Fruit fly (Drosophila melanogaster) whole organism, larva: Measurements from ENCODE around the gene CG44085.

Source experiments
- noc ChIP-seq: fragments of 200-800 bp; sonication (Bioruptor generic); optimal IDR thresholded peaks from 3 replicates; lab custom pipeline; 2019; ENCODE audit warnings: missing biosample characterization, mild to moderate bottlenecking, missing genetic modification characterization, moderate library complexity

The CG44085 gene

DNA sequence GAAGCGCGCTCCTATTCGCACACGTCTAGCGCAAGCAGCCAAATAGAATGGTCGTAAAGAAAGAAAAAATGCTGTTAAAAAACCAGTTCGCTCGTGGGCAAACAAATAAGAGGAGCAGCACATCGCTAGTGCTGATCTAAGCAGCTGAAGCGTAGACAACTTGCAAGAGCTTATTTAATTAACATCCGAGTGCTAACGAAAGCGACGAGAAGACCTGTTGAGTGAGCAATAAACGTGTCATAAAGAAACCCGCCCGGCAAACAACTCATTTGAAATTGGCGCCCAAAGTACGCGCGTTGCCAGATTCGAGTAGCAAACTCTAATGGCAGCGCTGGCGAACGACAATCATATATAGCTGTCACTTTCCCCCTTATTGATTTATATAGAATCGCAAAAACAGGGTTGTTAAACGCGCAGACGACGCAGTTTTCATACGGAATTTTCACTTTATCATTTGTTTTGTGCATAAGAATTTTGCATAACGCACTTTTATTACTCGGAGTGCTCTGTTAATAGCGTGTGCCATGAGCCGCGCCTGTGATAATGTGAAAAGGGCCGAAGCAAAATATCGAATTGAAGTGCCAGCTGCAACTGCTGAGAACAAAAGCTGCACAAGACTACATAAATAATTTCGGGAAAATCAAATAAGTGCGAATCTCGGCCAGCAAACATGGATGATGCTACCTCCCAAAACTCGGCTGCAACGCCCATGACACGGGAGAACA lies 35.3 kb downstream of the CG44085 start:
- no peak for TF ChIP-seq noc (tag; lab: Kevin White, UChicago)

DNA sequence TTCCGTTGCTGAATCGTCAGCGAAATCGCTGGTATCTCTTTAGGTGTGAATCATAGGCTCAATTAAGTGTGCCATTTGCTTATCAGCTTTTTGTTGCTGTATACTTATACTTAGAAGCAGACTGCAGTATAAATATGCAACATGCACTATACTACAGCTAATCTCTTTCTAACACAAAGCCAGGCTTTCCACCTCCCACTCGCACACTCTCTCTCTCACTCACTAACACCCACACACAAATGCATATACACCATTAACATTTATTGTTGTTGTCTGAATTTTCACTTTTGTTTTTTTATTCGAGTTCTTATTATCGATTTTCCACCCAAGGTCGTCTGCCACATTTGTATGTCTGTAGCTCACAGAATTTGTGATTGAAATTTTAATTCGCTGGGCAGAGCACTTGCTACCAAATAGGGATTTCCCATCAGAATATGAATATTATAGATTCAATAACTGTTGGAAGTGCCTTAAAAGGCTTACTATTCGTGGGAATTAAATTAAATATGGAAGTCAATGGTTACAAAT lies 36.0 kb downstream of the CG44085 start:
- TF ChIP-seq noc (tag; lab: Kevin White, UChicago): no peak

DNA sequence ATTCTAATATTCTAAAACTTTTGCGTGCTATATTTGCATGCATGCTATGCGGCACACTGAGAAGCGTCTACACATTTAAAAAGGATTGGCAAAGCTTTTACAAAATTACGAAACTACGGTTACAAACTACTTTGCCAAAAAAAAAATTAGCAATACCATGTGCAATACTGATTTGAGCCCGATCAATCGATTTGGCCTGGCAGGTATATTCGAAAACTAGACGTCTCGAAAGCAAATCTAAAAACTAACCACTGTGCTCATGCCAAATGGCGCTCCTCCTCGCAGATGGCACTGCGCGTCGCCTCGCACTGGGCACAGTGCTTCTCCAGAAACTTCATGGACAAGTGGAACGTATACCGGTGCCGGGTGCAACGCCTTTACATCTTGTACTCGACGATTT lies 43.7 kb downstream of the CG44085 start, which contains the start of gene CG16825:
Gene CG16825 (plus strand): TSS at position 301 of the 400 bp plus-strand sequence.
- no peak for TF ChIP-seq noc (tag; lab: Kevin White, UChicago)

DNA sequence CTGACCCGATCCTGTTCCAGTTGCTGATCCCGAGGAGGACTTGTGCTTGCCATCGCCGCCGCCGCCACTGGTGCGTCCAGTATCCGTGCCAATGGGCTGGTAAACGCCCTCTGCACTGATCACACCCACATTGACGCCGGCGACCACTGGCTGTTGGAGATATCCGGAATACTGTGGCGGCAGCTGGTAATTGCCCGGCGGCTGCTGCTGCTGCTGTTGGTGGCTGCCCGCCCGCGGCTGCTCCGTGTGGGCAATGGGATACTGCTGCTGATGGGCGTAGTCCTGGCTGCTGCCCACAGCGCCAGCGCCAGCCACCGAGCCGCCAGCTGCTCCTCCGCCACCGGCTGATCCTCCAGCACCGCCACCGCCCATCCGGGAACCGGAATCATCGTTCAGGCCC lies 44.2 kb downstream of the CG44085 start:
- no peak for TF ChIP-seq noc (tag; lab: Kevin White, UChicago)

DNA sequence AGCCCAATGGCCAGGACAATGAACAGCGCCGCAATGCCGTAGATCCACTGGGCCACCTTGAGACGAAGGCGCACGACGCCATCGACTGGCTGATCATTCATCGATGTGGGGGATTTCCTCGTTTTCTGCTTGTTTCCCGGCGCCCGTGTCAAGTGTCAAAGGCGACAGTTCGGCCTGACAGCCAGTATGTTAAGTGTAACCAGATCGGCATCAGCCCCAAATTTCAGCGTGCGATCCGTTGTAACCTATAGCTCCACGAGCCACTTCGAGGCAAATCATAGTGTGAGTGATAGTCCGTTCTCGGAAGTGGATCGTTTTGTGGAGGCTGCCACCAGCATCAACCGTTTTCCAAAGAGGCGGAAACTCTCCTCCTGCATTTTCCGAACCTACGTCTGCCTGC lies 45.8 kb downstream of the CG44085 start, which contains the start of gene CG43779:
Gene CG43779 (minus strand): TSS at position 101 of the 400 bp plus-strand sequence.
- no peak for TF ChIP-seq noc (tag; lab: Kevin White, UChicago)

DNA sequence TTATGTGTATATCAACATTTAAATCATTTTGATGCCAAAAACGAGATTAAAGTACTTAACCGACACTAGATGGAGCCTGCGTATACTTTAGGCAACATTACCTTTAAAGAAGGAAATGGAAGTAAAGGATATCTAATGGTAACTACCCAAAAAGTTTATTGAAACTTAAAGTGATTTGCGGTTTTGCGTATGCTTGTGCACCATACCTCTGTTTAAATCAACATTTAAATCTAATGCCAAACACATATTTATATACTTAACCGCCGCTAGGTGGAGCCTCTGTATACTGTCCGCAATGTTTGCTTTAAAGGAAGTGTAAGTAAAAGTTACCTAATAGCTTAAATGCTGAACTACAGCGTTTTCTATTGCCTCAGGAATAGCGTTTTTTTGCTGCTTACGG lies 65.0 kb downstream of the CG44085 start:
- no peak for TF ChIP-seq noc (tag; lab: Kevin White, UChicago)

DNA sequence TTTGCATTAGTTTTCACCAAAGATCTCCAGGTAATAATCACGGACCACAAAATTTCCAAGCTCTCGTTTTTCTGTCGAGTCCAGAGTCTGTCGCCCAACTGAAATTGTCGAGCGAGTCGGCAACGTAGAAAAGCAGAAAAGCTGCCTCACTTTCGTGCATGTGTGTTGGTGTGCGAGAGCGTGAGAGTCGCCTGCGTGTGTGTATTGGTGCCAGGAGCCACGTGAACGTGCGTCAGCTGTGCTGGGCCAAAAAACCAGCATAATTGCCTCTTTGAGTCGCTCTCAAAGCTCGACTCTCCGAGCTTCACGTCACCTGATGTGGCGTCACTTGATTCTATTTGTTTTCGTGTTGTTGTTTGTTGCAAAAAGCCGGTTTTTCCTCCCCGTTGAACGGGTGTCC lies 70.2 kb downstream of the CG44085 start, which contains the start of gene hbt:
Gene hbt (minus strand): TSS at position 101 of the 400 bp plus-strand sequence.
- TF ChIP-seq noc (tag; lab: Kevin White, UChicago): no peak

DNA sequence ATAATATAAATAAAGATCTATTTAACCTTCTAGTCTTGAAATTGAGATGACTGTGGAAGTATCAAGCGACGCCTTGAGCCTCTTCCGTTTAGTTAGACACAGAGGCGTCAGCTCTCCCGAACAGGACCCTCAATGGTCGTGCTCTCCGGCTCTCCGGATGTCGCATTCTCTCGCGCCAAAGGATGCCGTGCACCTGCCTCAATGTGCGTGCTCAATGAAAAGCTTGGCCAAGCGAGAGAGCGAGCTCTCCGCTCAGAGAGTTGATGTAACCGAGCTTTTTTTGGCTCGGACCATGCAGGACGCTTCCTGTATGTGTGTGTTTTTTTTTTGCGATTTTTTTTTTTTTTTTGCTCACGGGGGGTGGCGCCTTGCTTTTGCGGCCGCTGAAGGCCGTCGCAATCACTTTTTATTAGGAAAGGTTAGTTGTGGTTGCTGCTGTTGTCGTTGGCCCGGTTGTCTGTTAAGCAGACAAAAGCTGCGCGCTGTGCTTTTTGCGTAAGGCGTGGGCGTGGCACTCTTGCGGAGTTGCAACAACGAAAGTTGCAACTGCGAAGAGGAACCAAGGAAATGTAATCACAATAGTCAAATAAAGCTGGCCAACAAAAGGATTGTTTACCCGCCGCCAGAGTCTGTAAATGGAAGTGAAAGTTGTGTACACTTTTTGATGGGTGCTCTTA lies 71.2 kb downstream of the CG44085 start:
- no peak for TF ChIP-seq noc (tag; lab: Kevin White, UChicago)

DNA sequence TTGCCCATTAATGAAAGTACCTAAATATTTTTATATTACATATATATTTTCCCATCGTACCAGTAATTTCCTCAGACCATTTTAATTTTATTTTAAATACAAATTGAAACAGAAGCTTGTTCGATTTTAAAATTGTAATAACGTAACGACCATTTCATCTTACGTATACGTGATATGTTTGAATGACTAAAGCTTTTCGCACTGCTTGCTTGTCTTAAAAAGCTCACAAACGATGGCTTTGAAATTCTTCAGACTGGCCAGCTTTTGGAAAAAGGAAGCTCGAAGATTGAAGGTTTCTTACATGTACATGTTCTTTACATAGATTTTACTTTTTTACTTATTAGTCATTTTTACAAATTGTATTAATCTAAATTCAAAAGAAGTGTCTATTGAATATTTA lies 71.9 kb downstream of the CG44085 start:
- no peak for TF ChIP-seq noc (tag; lab: Kevin White, UChicago)
